Fruit fly (Drosophila melanogaster) whole organism, embryonic: ENCODE measurements around the gene fz3.
A peak's percentile ranks its signal among the peaks of the same experiment; 100 is the strongest.

ENCODE experiments used
- Bdp1 ChIP-seq: fragments of 200-800 bp; sonication (Bioruptor generic); optimal IDR thresholded peaks from 3 replicates; lab custom pipeline; 2016; ENCODE audit warnings: missing biosample characterization, missing genetic modification characterization
- CG10654 ChIP-seq: fragments of 200-800 bp; sonication (Bioruptor generic); optimal IDR thresholded peaks from 2 replicates; lab custom pipeline; 2016; ENCODE audit warnings: missing biosample characterization, missing genetic modification characterization
- CG10959 ChIP-seq: fragments of 200-800 bp; sonication (Bioruptor generic); IDR thresholded peaks from 2 replicates; pipeline ENCODE4 v1.3.6; 2022; ENCODE audit warnings: missing biosample characterization, missing genetic modification characterization
- CG10979 ChIP-seq: fragments of 200-800 bp; sonication (Bioruptor generic); optimal IDR thresholded peaks from 2 replicates; lab custom pipeline; 2018; ENCODE audit warnings: missing biosample characterization, mild to moderate bottlenecking, missing genetic modification characterization, moderate library complexity
- CG12219 ChIP-seq: fragments of 200-800 bp; sonication (Bioruptor generic); optimal IDR thresholded peaks from 3 replicates; lab custom pipeline; 2018; ENCODE audit warnings: missing biosample characterization, mild to moderate bottlenecking, missing genetic modification characterization
- CG1233 ChIP-seq: fragments of 200-800 bp; sonication (Bioruptor generic); optimal IDR thresholded peaks from 4 replicates; lab custom pipeline; 2018; ENCODE audit warnings: missing biosample characterization, mild to moderate bottlenecking, missing genetic modification characterization
- CG15269 ChIP-seq: fragments of 200-800 bp; sonication (Bioruptor generic); optimal IDR thresholded peaks from 2 replicates; lab custom pipeline; 2018; ENCODE audit warnings: missing biosample characterization, mild to moderate bottlenecking, missing genetic modification characterization, moderate library complexity
- CG15601 ChIP-seq: fragments of 200-800 bp; sonication (Bioruptor generic); optimal IDR thresholded peaks from 3 replicates; lab custom pipeline; 2019; ENCODE audit warnings: missing biosample characterization, mild to moderate bottlenecking, missing genetic modification characterization, moderate library complexity
- CG16863 ChIP-seq: fragments of 200-800 bp; sonication (Bioruptor generic); optimal IDR thresholded peaks from 3 replicates; lab custom pipeline; 2016; ENCODE audit warnings: missing biosample characterization, missing genetic modification characterization
- CG17385 ChIP-seq: fragments of 200-800 bp; sonication (Bioruptor generic); optimal IDR thresholded peaks from 3 replicates; lab custom pipeline; 2018; ENCODE audit warnings: missing biosample characterization, mild to moderate bottlenecking, missing genetic modification characterization
- CG17802 ChIP-seq: fragments of 200-800 bp; sonication (Bioruptor generic); optimal IDR thresholded peaks from 2 replicates; lab custom pipeline; 2018; ENCODE audit warnings: missing biosample characterization, mild to moderate bottlenecking, missing genetic modification characterization, moderate library complexity
- CG33557 ChIP-seq: fragments of 200-800 bp; sonication (Bioruptor generic); optimal IDR thresholded peaks from 2 replicates; lab custom pipeline; 2019; ENCODE audit warnings: missing biosample characterization, mild to moderate bottlenecking, missing genetic modification characterization, moderate library complexity
- CG3407 ChIP-seq: fragments of 200-800 bp; sonication (Bioruptor generic); optimal IDR thresholded peaks from 2 replicates; lab custom pipeline; 2018; ENCODE audit warnings: missing biosample characterization, mild to moderate bottlenecking, missing genetic modification characterization
- CG4404 ChIP-seq: fragments of 200-800 bp; sonication (Bioruptor generic); IDR thresholded peaks from 2 replicates; pipeline ENCODE4 v1.3.6; 2022; ENCODE audit warnings: missing biosample characterization, missing genetic modification characterization
- CG6813 ChIP-seq: fragments of 200-800 bp; sonication (Bioruptor generic); optimal IDR thresholded peaks from 2 replicates; lab custom pipeline; 2017; ENCODE audit warnings: missing biosample characterization, missing genetic modification characterization, mild to moderate bottlenecking, moderate library complexity, missing genetic modification reagents
- CG7357 ChIP-seq: fragments of 200-800 bp; sonication (Bioruptor generic); IDR thresholded peaks from 3 replicates; pipeline ENCODE4 v1.3.6; 2022; ENCODE audit warnings: missing biosample characterization, missing genetic modification characterization
- CG7928 ChIP-seq: fragments of 200-800 bp; sonication (Bioruptor generic); optimal IDR thresholded peaks from 2 replicates; lab custom pipeline; 2017; ENCODE audit warnings: missing biosample characterization, mild to moderate bottlenecking, missing genetic modification characterization
- CG7987 ChIP-seq: fragments of 200-800 bp; sonication (Bioruptor generic); optimal IDR thresholded peaks from 2 replicates; lab custom pipeline; 2018; ENCODE audit warnings: missing biosample characterization, mild to moderate bottlenecking, missing genetic modification characterization, moderate library complexity
- CG8089 ChIP-seq: fragments of 200-800 bp; sonication (Bioruptor generic); optimal IDR thresholded peaks from 3 replicates; lab custom pipeline; 2016; ENCODE audit warnings: missing biosample characterization, missing genetic modification characterization
- CG8944 ChIP-seq: fragments of 200-800 bp; sonication (Bioruptor generic); optimal IDR thresholded peaks from 3 replicates; lab custom pipeline; 2016; ENCODE audit warnings: missing biosample characterization, missing genetic modification characterization
- CG9727 ChIP-seq: fragments of 200-800 bp; sonication (Bioruptor generic); optimal IDR thresholded peaks from 3 replicates; lab custom pipeline; 2017; ENCODE audit warnings: missing biosample characterization, mild to moderate bottlenecking, missing genetic modification characterization
- CG9932 ChIP-seq: fragments of 200-800 bp; sonication (Bioruptor generic); IDR thresholded peaks from 2 replicates; pipeline ENCODE4 v1.3.6; 2022; ENCODE audit warnings: missing biosample characterization, missing genetic modification characterization
- Deaf1 ChIP-seq: fragments of 200-800 bp; optimal IDR thresholded peaks from 3 replicates; lab custom pipeline; 2019; ENCODE audit warnings: missing biosample characterization, mild to moderate bottlenecking, missing genetic modification characterization, moderate library complexity
- Dll ChIP-seq: fragments of 200-800 bp; sonication (Bioruptor generic); IDR thresholded peaks from 4 replicates; pipeline ENCODE4 v1.3.6; 2022; ENCODE audit warnings: missing biosample characterization, missing genetic modification characterization; ENCODE audit not compliant: partially characterized antibody
- Doc3 ChIP-seq: fragments of 200-800 bp; sonication (Bioruptor generic); IDR thresholded peaks from 3 replicates; pipeline ENCODE4 v1.3.6; 2022; ENCODE audit warnings: missing biosample characterization, missing genetic modification characterization; ENCODE audit not compliant: partially characterized antibody
- Hmx ChIP-seq: fragments of 200-800 bp; sonication (Bioruptor generic); optimal IDR thresholded peaks from 2 replicates; lab custom pipeline; 2016; ENCODE audit warnings: missing biosample characterization, missing genetic modification characterization
- Lpt ChIP-seq: fragments of >200 bp; optimal IDR thresholded peaks from 2 replicates; lab custom pipeline; 2018; ENCODE audit warnings: missing biosample characterization, missing genetic modification characterization
- Nf-YA ChIP-seq: fragments of 200-800 bp; sonication (Bioruptor generic); IDR thresholded peaks from 2 replicates; pipeline ENCODE4 v1.3.6; 2022; ENCODE audit warnings: missing biosample characterization, missing genetic modification characterization
- PHDP ChIP-seq: fragments of 200-800 bp; sonication (Bioruptor generic); optimal IDR thresholded peaks from 3 replicates; lab custom pipeline; 2018; ENCODE audit warnings: missing biosample characterization, mild to moderate bottlenecking, missing genetic modification characterization, moderate library complexity
- Sox102F ChIP-seq: fragments of 200-800 bp; sonication (Bioruptor generic); optimal IDR thresholded peaks from 2 replicates; lab custom pipeline; 2018; ENCODE audit warnings: missing biosample characterization, mild to moderate bottlenecking, missing genetic modification characterization, moderate library complexity
- Sry-δ ChIP-seq: fragments of 200-800 bp; sonication (Bioruptor generic); optimal IDR thresholded peaks from 2 replicates; lab custom pipeline; 2016; ENCODE audit warnings: missing biosample characterization, missing genetic modification characterization
- Ssrp ChIP-seq: fragments of 200-800 bp; sonication (Bioruptor generic); optimal IDR thresholded peaks from 2 replicates; lab custom pipeline; 2018; ENCODE audit warnings: missing biosample characterization, mild to moderate bottlenecking, missing genetic modification characterization, moderate library complexity
- Taf1 ChIP-seq: fragments of 200-800 bp; sonication (Bioruptor generic); IDR thresholded peaks from 2 replicates; pipeline ENCODE4 v1.3.6; 2022; ENCODE audit warnings: missing biosample characterization, missing genetic modification characterization
- Tbp ChIP-seq: fragments of >200 bp; optimal IDR thresholded peaks from 2 replicates; lab custom pipeline; 2018; ENCODE audit warnings: missing biosample characterization, missing genetic modification characterization
- Xrp1 ChIP-seq: fragments of 200-800 bp; sonication (Bioruptor generic); IDR thresholded peaks from 2 replicates; pipeline ENCODE4 v1.3.6; 2022; ENCODE audit warnings: missing biosample characterization, missing genetic modification characterization
- bab2 ChIP-seq: fragments of 200-800 bp; sonication (Bioruptor generic); optimal IDR thresholded peaks from 2 replicates; lab custom pipeline; 2016; ENCODE audit warnings: missing biosample characterization, missing genetic modification characterization
- chinmo ChIP-seq: fragments of 200-800 bp; sonication (Bioruptor generic); IDR thresholded peaks from 4 replicates; pipeline ENCODE4 v1.3.6; 2022; ENCODE audit warnings: missing biosample characterization, missing genetic modification characterization; ENCODE audit not compliant: partially characterized antibody
- crol ChIP-seq: fragments of 200-800 bp; sonication (Bioruptor generic); IDR thresholded peaks from 2 replicates; pipeline ENCODE4 v1.3.6; 2022; ENCODE audit warnings: missing biosample characterization, missing genetic modification characterization
- cwo ChIP-seq: fragments of 200-800 bp; sonication (Bioruptor generic); optimal IDR thresholded peaks from 3 replicates; lab custom pipeline; 2017; ENCODE audit warnings: missing biosample characterization, missing genetic modification characterization, mild to moderate bottlenecking, moderate library complexity, missing genetic modification reagents
- da ChIP-seq: fragments of 200-800 bp; sonication (Bioruptor generic); optimal IDR thresholded peaks from 2 replicates; lab custom pipeline; 2016; ENCODE audit warnings: missing biosample characterization, missing genetic modification characterization
- danr ChIP-seq: fragments of 200-800 bp; sonication (Bioruptor generic); IDR thresholded peaks from 2 replicates; pipeline ENCODE4 v1.3.6; 2022; ENCODE audit warnings: missing biosample characterization, missing genetic modification characterization
- dati ChIP-seq: fragments of 200-800 bp; sonication (Bioruptor generic); IDR thresholded peaks from 2 replicates; pipeline ENCODE4 v1.3.6; 2022; ENCODE audit warnings: missing biosample characterization, missing genetic modification characterization
- fd96Cb ChIP-seq: fragments of 200-800 bp; sonication (Bioruptor generic); optimal IDR thresholded peaks from 2 replicates; lab custom pipeline; 2018; ENCODE audit warnings: missing biosample characterization, mild to moderate bottlenecking, missing genetic modification characterization, moderate library complexity
- gcm2 ChIP-seq: fragments of 200-800 bp; sonication (Bioruptor generic); optimal IDR thresholded peaks from 2 replicates; lab custom pipeline; 2016; ENCODE audit warnings: missing biosample characterization, missing genetic modification characterization
- grau ChIP-seq: fragments of 200-800 bp; optimal IDR thresholded peaks from 3 replicates; lab custom pipeline; 2019; ENCODE audit warnings: missing biosample characterization, mild to moderate bottlenecking, missing genetic modification characterization, moderate library complexity
- nerfin-2 ChIP-seq: fragments of 200-800 bp; sonication (Bioruptor generic); IDR thresholded peaks from 2 replicates; pipeline ENCODE4 v1.3.6; 2022; ENCODE audit warnings: missing biosample characterization, missing genetic modification characterization; ENCODE audit not compliant: partially characterized antibody
- oc ChIP-seq: fragments of 200-800 bp; sonication (Bioruptor generic); optimal IDR thresholded peaks from 2 replicates; lab custom pipeline; 2018; ENCODE audit warnings: missing biosample characterization, mild to moderate bottlenecking, missing genetic modification characterization, moderate library complexity
- otp ChIP-seq: fragments of 200-800 bp; sonication (Bioruptor generic); IDR thresholded peaks from 3 replicates; pipeline ENCODE4, ENCODE4 v1.3.6; 2022; ENCODE audit warnings: missing biosample characterization, missing genetic modification characterization
- pho ChIP-seq: fragments of 200-800 bp; sonication (Bioruptor generic); optimal IDR thresholded peaks from 2 replicates; lab custom pipeline; 2016; ENCODE audit warnings: missing biosample characterization, missing genetic modification characterization
- ro ChIP-seq: fragments of 200-800 bp; sonication (Bioruptor generic); IDR thresholded peaks from 2 replicates; pipeline ENCODE4 v1.3.6; 2022; ENCODE audit warnings: missing biosample characterization, missing genetic modification characterization
- sr ChIP-seq: fragments of 200-800 bp; sonication (Bioruptor generic); IDR thresholded peaks from 3 replicates; pipeline ENCODE4 v1.3.6; 2022; ENCODE audit warnings: missing biosample characterization, missing genetic modification characterization
- twi ChIP-seq: fragments of 200-800 bp; optimal IDR thresholded peaks from 2 replicates; lab custom pipeline; 2019; ENCODE audit warnings: missing biosample characterization, mild to moderate bottlenecking, missing genetic modification characterization, moderate library complexity

The fz3 gene

dm6 chrX:784456-784855, 14.7 kb downstream of the fz3 start, which contains the start of gene tw (continued):
- no peak for TF ChIP-seq da
- TF ChIP-seq CG8944 (GFP tag; lab: Kevin White, UChicago) = no peak
- TF ChIP-seq CG1233 = no peak
- TF ChIP-seq grau (tag; lab: Kevin White, UChicago) = no peak
- TF ChIP-seq Sry-δ (GFP tag; lab: Kevin White, UChicago) = peak; percentile 7
- TF ChIP-seq CG15269 (tag; lab: Kevin White, UChicago) = no peak
- TF ChIP-seq sr (GFP tag; lab: Robert Waterston, UW) = no peak
- no peak for TF ChIP-seq Xrp1 (GFP tag; lab: Robert Waterston, UW)
- TF ChIP-seq CG12219 (GFP tag; lab: Kevin White, UChicago) = no peak
- no peak for TF ChIP-seq cwo (GFP tag; lab: Kevin White, UChicago)
- TF ChIP-seq twi (tag; lab: Kevin White, UChicago) = no peak
- TF ChIP-seq CG8089 (GFP tag; lab: Kevin White, UChicago) = no peak
- no peak for TF ChIP-seq CG9727 (GFP tag; lab: Kevin White, UChicago)
- TF ChIP-seq oc (tag; lab: Kevin White, UChicago) = no peak
- TF ChIP-seq bab2 (GFP tag; lab: Kevin White, UChicago) = no peak
- no peak for TF ChIP-seq CG10979 (tag; lab: Kevin White, UChicago)
- TF ChIP-seq CG10959 (GFP tag; lab: Robert Waterston, UW) = no peak
- TF ChIP-seq Tbp (GFP tag; lab: Kevin White, UChicago) = no peak
- TF ChIP-seq dati = no peak
- TF ChIP-seq CG16863 = no peak
- TF ChIP-seq CG15601 (tag; lab: Kevin White, UChicago) = no peak
- TF ChIP-seq Deaf1 (tag; lab: Kevin White, UChicago) = no peak
- no peak for TF ChIP-seq CG6813
- TF ChIP-seq CG33557 (GFP tag; lab: Kevin White, UChicago) = no peak
- no peak for TF ChIP-seq Sox102F (GFP tag; lab: Kevin White, UChicago)
- no peak for TF ChIP-seq CG4404 (GFP tag; lab: Robert Waterston, UW)
- TF ChIP-seq CG7357 (GFP tag; lab: Robert Waterston, UW) = no peak
- TF ChIP-seq crol (GFP tag; lab: Robert Waterston, UW) = no peak
- no peak for TF ChIP-seq nerfin-2 (GFP tag; lab: Robert Waterston, UW)
- no peak for TF ChIP-seq CG7987 (GFP tag; lab: Kevin White, UChicago)
- no peak for TF ChIP-seq CG9932 (GFP tag; lab: Robert Waterston, UW)
- TF ChIP-seq PHDP (tag; lab: Kevin White, UChicago) = no peak
- no peak for TF ChIP-seq Dll (GFP tag; lab: Robert Waterston, UW)
- TF ChIP-seq Ssrp (tag; lab: Kevin White, UChicago) = no peak
- TF ChIP-seq gcm2 (GFP tag; lab: Kevin White, UChicago) = no peak
- TF ChIP-seq Nf-YA (GFP tag; lab: Robert Waterston, UW) = no peak
- no peak for TF ChIP-seq ro (GFP tag; lab: Robert Waterston, UW)
- TF ChIP-seq fd96Cb (tag; lab: Kevin White, UChicago) = no peak
- no peak for TF ChIP-seq pho (GFP tag; lab: Kevin White, UChicago)
- no peak for TF ChIP-seq CG7928 (GFP tag; lab: Kevin White, UChicago)
- no peak for TF ChIP-seq danr (GFP tag; lab: Robert Waterston, UW)
- no peak for TF ChIP-seq CG17385
- TF ChIP-seq Lpt = no peak
- no peak for TF ChIP-seq otp (GFP tag; lab: Robert Waterston, UW)
- TF ChIP-seq CG10654 (GFP tag; lab: Kevin White, UChicago) = no peak
- TF ChIP-seq Bdp1 (GFP tag; lab: Kevin White, UChicago) = no peak
- no peak for TF ChIP-seq Taf1 (GFP tag; lab: Robert Waterston, UW)
- TF ChIP-seq chinmo (GFP tag; lab: Robert Waterston, UW) = no peak
- TF ChIP-seq CG3407 (GFP tag; lab: Kevin White, UChicago) = no peak
- TF ChIP-seq Hmx = no peak
- no peak for TF ChIP-seq CG17802 (tag; lab: Kevin White, UChicago)
- no peak for TF ChIP-seq Doc3 (GFP tag; lab: Robert Waterston, UW)
